Fruit fly (Drosophila melanogaster) whole organism, embryonic: ENCODE results near the gene CG33702.

Experiments
- B-H1 ChIP-seq: fragments of 200-800 bp; sonication (Bioruptor generic); IDR thresholded peaks from 3 replicates; pipeline ENCODE4 v1.3.6; 2022; ENCODE audit warnings: missing biosample characterization, missing genetic modification characterization
- B-H2 ChIP-seq: fragments of 200-800 bp; sonication (Bioruptor generic); optimal IDR thresholded peaks from 2 replicates; lab custom pipeline; 2018; ENCODE audit warnings: missing biosample characterization, mild to moderate bottlenecking, missing genetic modification characterization
- CG10959 ChIP-seq: fragments of 200-800 bp; sonication (Bioruptor generic); IDR thresholded peaks from 2 replicates; pipeline ENCODE4 v1.3.6; 2022; ENCODE audit warnings: missing biosample characterization, missing genetic modification characterization
- CG12391 ChIP-seq: fragments of 200-800 bp; sonication (Bioruptor generic); optimal IDR thresholded peaks from 3 replicates; lab custom pipeline; 2018; ENCODE audit warnings: missing biosample characterization, mild to moderate bottlenecking, missing genetic modification characterization, moderate library complexity
- CG12659 ChIP-seq: fragments of 200-800 bp; sonication (Bioruptor generic); optimal IDR thresholded peaks from 3 replicates; lab custom pipeline; 2017; ENCODE audit warnings: mild to moderate bottlenecking, missing biosample characterization, missing genetic modification reagents, missing genetic modification characterization
- CG12744 ChIP-seq: fragments of 200-800 bp; sonication (Bioruptor generic); optimal IDR thresholded peaks from 2 replicates; lab custom pipeline; 2016; ENCODE audit warnings: missing biosample characterization, missing genetic modification characterization
- CG13287 ChIP-seq: fragments of 200-800 bp; sonication (Bioruptor generic); IDR thresholded peaks from 2 replicates; pipeline ENCODE4 v1.3.6; 2022; ENCODE audit warnings: missing biosample characterization, missing genetic modification characterization; ENCODE audit not compliant: partially characterized antibody
- CG13775 ChIP-seq: fragments of 200-800 bp; sonication (Bioruptor generic); optimal IDR thresholded peaks from 3 replicates; lab custom pipeline; 2017; ENCODE audit warnings: missing biosample characterization, mild to moderate bottlenecking, missing genetic modification characterization
- CG14441 ChIP-seq: fragments of 200-800 bp; sonication (Bioruptor generic); IDR thresholded peaks from 2 replicates; pipeline ENCODE4 v1.3.6; 2022; ENCODE audit warnings: missing biosample characterization, missing genetic modification characterization
- CG14710 ChIP-seq: fragments of 200-800 bp; sonication (Bioruptor generic); optimal IDR thresholded peaks from 3 replicates; lab custom pipeline; 2019; ENCODE audit warnings: missing biosample characterization, mild to moderate bottlenecking, missing genetic modification characterization, moderate library complexity
- CG15073 ChIP-seq: fragments of 200-800 bp; sonication (Bioruptor generic); optimal IDR thresholded peaks from 2 replicates; lab custom pipeline; 2016; ENCODE audit warnings: missing biosample characterization, missing genetic modification characterization
- CG16815 ChIP-seq: fragments of 200-800 bp; sonication (Bioruptor generic); optimal IDR thresholded peaks from 3 replicates; lab custom pipeline; 2017; ENCODE audit warnings: missing biosample characterization, mild to moderate bottlenecking, missing genetic modification characterization
- CG17568 ChIP-seq: fragments of 200-800 bp; sonication (Bioruptor generic); optimal IDR thresholded peaks from 2 replicates; lab custom pipeline; 2018; ENCODE audit warnings: missing biosample characterization, mild to moderate bottlenecking, missing genetic modification characterization, moderate library complexity
- CG17802 ChIP-seq: fragments of 200-800 bp; sonication (Bioruptor generic); optimal IDR thresholded peaks from 2 replicates; lab custom pipeline; 2018; ENCODE audit warnings: missing biosample characterization, mild to moderate bottlenecking, missing genetic modification characterization, moderate library complexity
- CG2120 ChIP-seq: fragments of 200-800 bp; sonication (Bioruptor generic); optimal IDR thresholded peaks from 3 replicates; lab custom pipeline; 2016; ENCODE audit warnings: missing biosample characterization, missing genetic modification characterization
- CG2712 ChIP-seq: fragments of 200-800 bp; optimal IDR thresholded peaks from 3 replicates; lab custom pipeline; 2019; ENCODE audit warnings: missing biosample characterization, mild to moderate bottlenecking, missing genetic modification characterization, moderate library complexity
- CG2875 ChIP-seq: fragments of 200-800 bp; sonication (Bioruptor generic); optimal IDR thresholded peaks from 2 replicates; lab custom pipeline; 2017; ENCODE audit warnings: missing biosample characterization, mild to moderate bottlenecking, missing genetic modification characterization, missing genetic modification reagents
- CG30431 ChIP-seq: fragments of 200-800 bp; sonication (Bioruptor generic); optimal IDR thresholded peaks from 2 replicates; lab custom pipeline; 2017; ENCODE audit warnings: missing biosample characterization, missing genetic modification characterization
- CG31441 ChIP-seq: fragments of 200-800 bp; sonication (Bioruptor generic); IDR thresholded peaks from 2 replicates; pipeline ENCODE4 v1.3.6; 2022; ENCODE audit warnings: missing biosample characterization, missing genetic modification characterization
- CG3726 ChIP-seq: fragments of 200-800 bp; sonication (Bioruptor generic); IDR thresholded peaks from 3 replicates; pipeline ENCODE4, ENCODE4 v1.3.6; 2022; ENCODE audit warnings: missing biosample characterization, missing genetic modification characterization
- CG4617 ChIP-seq: fragments of 200-800 bp; sonication (Bioruptor generic); optimal IDR thresholded peaks from 3 replicates; lab custom pipeline; 2016; ENCODE audit warnings: missing biosample characterization, missing genetic modification characterization, borderline replicate concordance
- CG4707 ChIP-seq: fragments of 200-800 bp; sonication (Bioruptor generic); optimal IDR thresholded peaks from 2 replicates; lab custom pipeline; 2018; ENCODE audit warnings: missing biosample characterization, mild to moderate bottlenecking, missing genetic modification characterization, moderate library complexity
- CG6813 ChIP-seq: fragments of 200-800 bp; sonication (Bioruptor generic); optimal IDR thresholded peaks from 2 replicates; lab custom pipeline; 2017; ENCODE audit warnings: missing biosample characterization, missing genetic modification characterization, mild to moderate bottlenecking, moderate library complexity, missing genetic modification reagents
- CG8944 ChIP-seq: fragments of 200-800 bp; sonication (Bioruptor generic); optimal IDR thresholded peaks from 3 replicates; lab custom pipeline; 2016; ENCODE audit warnings: missing biosample characterization, missing genetic modification characterization
- CG9797 ChIP-seq: fragments of 200-800 bp; sonication (Bioruptor generic); optimal IDR thresholded peaks from 3 replicates; lab custom pipeline; 2018; ENCODE audit warnings: missing biosample characterization, mild to moderate bottlenecking, missing genetic modification characterization
- CG9876 ChIP-seq: fragments of 200-800 bp; sonication (Bioruptor generic); optimal IDR thresholded peaks from 2 replicates; lab custom pipeline; 2016; ENCODE audit warnings: missing biosample characterization, missing genetic modification characterization
- CoRest ChIP-seq: fragments of 200-800 bp; sonication (Bioruptor generic); optimal IDR thresholded peaks from 3 replicates; lab custom pipeline; 2018; ENCODE audit warnings: missing biosample characterization, mild to moderate bottlenecking, missing genetic modification characterization, moderate library complexity
- D ChIP-seq, 2 experiments: fragments of 200-800 bp in 1 of 2; fragments of >200 bp in 1 of 2; sonication (Bioruptor generic) in 1 of 2; optimal IDR thresholded peaks; 2 replicates in 1 of 2; 3 replicates in 1 of 2; lab custom pipeline; 2017; ENCODE audit warnings: mild to moderate bottlenecking in 1 of 2, missing biosample characterization in 1 of 2, missing genetic modification characterization in 1 of 2, missing genetic modification reagents in 1 of 2
- D19B ChIP-seq: fragments of 200-800 bp; sonication (Bioruptor generic); optimal IDR thresholded peaks from 2 replicates; lab custom pipeline; 2017; ENCODE audit warnings: missing biosample characterization, mild to moderate bottlenecking, missing genetic modification characterization
- Dip2 ChIP-seq: fragments of 200-800 bp; sonication (Bioruptor generic); IDR thresholded peaks from 2 replicates; pipeline ENCODE4 v1.3.6; 2022; ENCODE audit warnings: missing biosample characterization, missing genetic modification characterization
- GATAe ChIP-seq: fragments of 200-800 bp; sonication (Bioruptor generic); conservative IDR thresholded peaks from 2 replicates; pipeline ENCODE4 v1.3.6; 2022; ENCODE audit warnings: missing biosample characterization, missing genetic modification characterization
- Hand ChIP-seq: fragments of 200-800 bp; sonication (Bioruptor generic); optimal IDR thresholded peaks from 2 replicates; lab custom pipeline; 2017; ENCODE audit warnings: mild to moderate bottlenecking, missing biosample characterization, missing genetic modification reagents, missing genetic modification characterization
- PHDP ChIP-seq: fragments of 200-800 bp; sonication (Bioruptor generic); optimal IDR thresholded peaks from 3 replicates; lab custom pipeline; 2018; ENCODE audit warnings: missing biosample characterization, mild to moderate bottlenecking, missing genetic modification characterization, moderate library complexity
- Sox100B ChIP-seq: fragments of 200-800 bp; sonication (Bioruptor generic); optimal IDR thresholded peaks from 3 replicates; lab custom pipeline; 2018; ENCODE audit warnings: missing biosample characterization, mild to moderate bottlenecking, missing genetic modification characterization
- Xbp1 ChIP-seq: fragments of 200-800 bp; sonication (Bioruptor generic); optimal IDR thresholded peaks from 3 replicates; lab custom pipeline; 2016; ENCODE audit warnings: missing biosample characterization, mild to moderate bottlenecking, missing genetic modification characterization
- br ChIP-seq: fragments of >200 bp; optimal IDR thresholded peaks from 2 replicates; lab custom pipeline; 2017
- cato ChIP-seq: fragments of 200-800 bp; sonication (Bioruptor generic); optimal IDR thresholded peaks from 2 replicates; lab custom pipeline; 2016; ENCODE audit warnings: missing biosample characterization, missing genetic modification characterization, borderline replicate concordance
- crp ChIP-seq, 2 experiments: fragments of 200-800 bp; sonication (Bioruptor generic); optimal IDR thresholded peaks; 2 replicates in 1 of 2; 3 replicates in 1 of 2; lab custom pipeline; 2017; ENCODE audit warnings: missing biosample characterization in 2 of 2, missing genetic modification characterization in 2 of 2, mild to moderate bottlenecking in 1 of 2, moderate library complexity in 1 of 2
- danr ChIP-seq: fragments of 200-800 bp; sonication (Bioruptor generic); IDR thresholded peaks from 2 replicates; pipeline ENCODE4 v1.3.6; 2022; ENCODE audit warnings: missing biosample characterization, missing genetic modification characterization
- fru ChIP-seq: fragments of >200 bp; optimal IDR thresholded peaks from 2 replicates; lab custom pipeline; 2017
- her ChIP-seq: fragments of 200-800 bp; sonication (Bioruptor generic); optimal IDR thresholded peaks from 2 replicates; lab custom pipeline; 2016; ENCODE audit warnings: missing biosample characterization, missing genetic modification characterization
- hkb ChIP-seq, 2 experiments: fragments of 200-800 bp in 1 of 2; fragments of >200 bp in 1 of 2; sonication (Bioruptor generic) in 1 of 2; IDR thresholded peaks in 1 of 2; optimal IDR thresholded peaks in 1 of 2; 2 replicates each; pipeline versions ENCODE4 v1.3.6 to Lab custom; 2017 to 2022; ENCODE audit warnings: missing biosample characterization in 1 of 2, missing genetic modification characterization in 1 of 2
- kah ChIP-seq: fragments of 200-800 bp; sonication (Bioruptor generic); optimal IDR thresholded peaks from 2 replicates; lab custom pipeline; 2018; ENCODE audit warnings: missing biosample characterization, mild to moderate bottlenecking, missing genetic modification characterization
- org-1 ChIP-seq: fragments of 200-800 bp; sonication (Bioruptor generic); optimal IDR thresholded peaks from 2 replicates; lab custom pipeline; 2017; ENCODE audit warnings: missing biosample characterization, missing genetic modification characterization
- pan ChIP-seq, 4 experiments: fragments of >200 bp in 3 of 4; fragments of 200-800 bp in 1 of 4; sonication (Bioruptor generic) in 1 of 4; optimal IDR thresholded peaks in 3 of 4; IDR thresholded peaks in 1 of 4; 2 replicates each; pipeline versions ENCODE4 v1.3.6 to Lab custom; 2017 to 2022; ENCODE audit warnings: missing biosample characterization in 2 of 4, missing genetic modification characterization in 2 of 4, mixed read lengths in 1 of 4
- schlank ChIP-seq: fragments of 200-800 bp; sonication (Bioruptor generic); optimal IDR thresholded peaks from 2 replicates; lab custom pipeline; 2018; ENCODE audit warnings: missing biosample characterization, mild to moderate bottlenecking, missing genetic modification characterization
- sim ChIP-seq: fragments of 200-800 bp; sonication (Bioruptor generic); IDR thresholded peaks from 2 replicates; pipeline ENCODE4 v1.3.6; 2022; ENCODE audit warnings: missing biosample characterization, missing genetic modification characterization
- sima ChIP-seq: fragments of 200-800 bp; sonication (Bioruptor generic); optimal IDR thresholded peaks from 2 replicates; lab custom pipeline; 2016; ENCODE audit warnings: missing biosample characterization, missing genetic modification characterization
- tup ChIP-seq: fragments of 200-800 bp; sonication (Bioruptor generic); optimal IDR thresholded peaks from 2 replicates; lab custom pipeline; 2016; ENCODE audit warnings: missing biosample characterization, mild to moderate bottlenecking, missing genetic modification characterization, moderate library complexity
- zen ChIP-seq: fragments of 200-800 bp; sonication (Bioruptor generic); optimal IDR thresholded peaks from 3 replicates; lab custom pipeline; 2018; ENCODE audit warnings: missing biosample characterization, mild to moderate bottlenecking, missing genetic modification characterization, moderate library complexity

Gene CG33702

dm6 chr3L:9466595-9466994, 46.6 kb downstream of the CG33702 start (continued):
- TF ChIP-seq br (lab: Kevin White, UChicago) (no peak), CoRest (peak; percentile 17), CG13287 (GFP tag; lab: Robert Waterston, UW) (no peak), org-1 (GFP tag; lab: Kevin White, UChicago) (peak; percentile 18), CG4617 (GFP tag; lab: Kevin White, UChicago) (no peak), schlank (no peak), CG6813 (no peak), CG31441 (peak; percentile 51; the same call in 1 of the 2 replicates), crp (GFP tag; optimal IDR thresholded peaks at IDR 0.05; lab: Kevin White, UChicago) (no peak), CG10959 (no peak), fru (lab: Kevin White, UChicago) (no peak), CG14710 (tag; lab: Kevin White, UChicago) (no peak), kah (GFP tag; lab: Kevin White, UChicago) (no peak), her (no peak), CG8944 (GFP tag; lab: Kevin White, UChicago) (no peak), PHDP (tag; lab: Kevin White, UChicago) (peak; percentile 17), Sox100B (GFP tag; lab: Kevin White, UChicago) (peak; percentile 15), Xbp1 (peak; percentile 11), CG2120 (GFP tag; lab: Kevin White, UChicago) (peak; percentile 47), CG3726 (GFP tag; lab: Robert Waterston, UW) (no peak), Dip2 (GFP tag; lab: Robert Waterston, UW) (no peak), hkb (optimal IDR thresholded peaks at IDR 0.05; lab: Kevin White, UChicago) (no peak), hkb (GFP tag; IDR thresholded peaks at IDR 0.05; lab: Robert Waterston, UW) (no peak), B-H2 (GFP tag; lab: Kevin White, UChicago) (no peak), CG12744 (GFP tag; lab: Kevin White, UChicago) (no peak), sima (GFP tag; lab: Kevin White, UChicago) (no peak), GATAe (GFP tag; lab: Robert Waterston, UW) (no peak), zen (tag; lab: Kevin White, UChicago) (no peak), cato (GFP tag; lab: Kevin White, UChicago) (no peak), CG15073 (GFP tag; lab: Kevin White, UChicago) (no peak), CG17568 (GFP tag; lab: Kevin White, UChicago) (no peak), CG13775 (GFP tag; lab: Kevin White, UChicago) (peak; percentile 15), sim (GFP tag; lab: Robert Waterston, UW) (no peak), CG12659 (GFP tag; lab: Kevin White, UChicago) (peak; percentile 41), CG2712 (tag; lab: Kevin White, UChicago) (peak; percentile 37), CG9876 (GFP tag; lab: Kevin White, UChicago) (no peak), D (optimal IDR thresholded peaks at IDR 0.05; lab: Kevin White, UChicago) (no peak), D (GFP tag; optimal IDR thresholded peaks at IDR 0.05; lab: Kevin White, UChicago) (no peak), CG4707 (no peak), CG12391 (tag; lab: Kevin White, UChicago) (peak; percentile 56), tup (GFP tag; lab: Kevin White, UChicago) (no peak), Hand (peak; percentile 54), danr (GFP tag; lab: Robert Waterston, UW) (no peak), CG2875 (GFP tag; lab: Kevin White, UChicago) (no peak), B-H1 (GFP tag; lab: Robert Waterston, UW) (no peak), CG14441 (GFP tag; lab: Robert Waterston, UW) (no peak), pan (optimal IDR thresholded peaks at IDR 0.05; lab: Kevin White, UChicago) (no peak), pan (GFP tag; optimal IDR thresholded peaks at IDR 0.05 in 1 of 2, IDR thresholded peaks at IDR 0.05 in 1 of 2) (no peak), CG16815 (GFP tag; lab: Kevin White, UChicago) (no peak), CG17802 (tag; lab: Kevin White, UChicago) (no peak), CG9797 (GFP tag; lab: Kevin White, UChicago) (no peak), CG30431 (GFP tag; lab: Kevin White, UChicago) (no peak), D19B (GFP tag; lab: Kevin White, UChicago) (no peak)
